Worm (Caenorhabditis elegans) whole organism, L2 larva: ENCODE results near the gene wdfy-2.

Experiments
- C34F6.9 ChIP-seq: fragments of 150-350 bp; optimal IDR thresholded peaks from 2 replicates; lab custom pipeline; 2014; ENCODE audit warnings: missing biosample characterization, missing genetic modification characterization
- F13H6.1 ChIP-seq: sonication (generic microtip); optimal IDR thresholded peaks from 2 replicates; lab custom pipeline; 2016; ENCODE audit warnings: missing genetic modification characterization, missing compliant biosample characterization
- R02D3.7 ChIP-seq: fragments of 150-350 bp; optimal IDR thresholded peaks from 2 replicates; lab custom pipeline; 2014; ENCODE audit warnings: missing biosample characterization, missing genetic modification characterization
- Y55F3AM.14 ChIP-seq: fragments of 200-800 bp; sonication (Bioruptor generic); optimal IDR thresholded peaks from 2 replicates; lab custom pipeline; 2018; ENCODE audit warnings: mild to moderate bottlenecking, missing genetic modification characterization, missing compliant biosample characterization
- ZK546.5 ChIP-seq: sonication (generic microtip); optimal IDR thresholded peaks from 2 replicates; lab custom pipeline; 2017; ENCODE audit warnings: missing biosample characterization, missing genetic modification characterization
- aly-2 ChIP-seq: fragments of 150-350 bp; optimal IDR thresholded peaks from 2 replicates; lab custom pipeline; 2014; ENCODE audit warnings: missing biosample characterization, missing genetic modification characterization
- ama-1 ChIP-seq: fragments of 150-350 bp; optimal IDR thresholded peaks from 2 replicates; lab custom pipeline; 2018; ENCODE audit warnings: inconsistent platforms
- blmp-1 ChIP-seq: sonication (generic microtip); optimal IDR thresholded peaks from 2 replicates; lab custom pipeline; 2017; ENCODE audit warnings: missing genetic modification characterization, mild to moderate bottlenecking, missing compliant biosample characterization, antibody characterized with exemption, moderate library complexity; ENCODE audit not compliant: insufficient read depth
- ceh-16 ChIP-seq: fragments of 150-350 bp; optimal IDR thresholded peaks from 2 replicates; lab custom pipeline; 2014; ENCODE audit warnings: missing biosample characterization, missing genetic modification characterization
- ceh-82 ChIP-seq: fragments of 150-350 bp; optimal IDR thresholded peaks from 2 replicates; lab custom pipeline; 2014; ENCODE audit warnings: missing biosample characterization, missing genetic modification characterization
- crh-2 ChIP-seq: sonication (generic microtip); optimal IDR thresholded peaks from 2 replicates; lab custom pipeline; 2017; ENCODE audit warnings: missing biosample characterization, missing genetic modification characterization
- dmd-4 ChIP-seq: sonication (generic microtip); optimal IDR thresholded peaks from 2 replicates; lab custom pipeline; 2017; ENCODE audit warnings: missing biosample characterization, missing genetic modification characterization
- egl-27 ChIP-seq: sonication (generic microtip); optimal IDR thresholded peaks from 3 replicates; lab custom pipeline; 2017; ENCODE audit warnings: missing biosample characterization, missing genetic modification reagents, missing genetic modification characterization
- elt-1 ChIP-seq: fragments of 150-350 bp; optimal IDR thresholded peaks from 2 replicates; lab custom pipeline; 2014; ENCODE audit warnings: missing biosample characterization, missing genetic modification characterization
- fos-1 ChIP-seq: fragments of 150-350 bp; optimal IDR thresholded peaks from 2 replicates; lab custom pipeline; 2014; ENCODE audit warnings: missing biosample characterization, missing genetic modification characterization
- gmeb-1 ChIP-seq: fragments of 150-350 bp; optimal IDR thresholded peaks from 2 replicates; lab custom pipeline; 2014; ENCODE audit warnings: missing biosample characterization, missing genetic modification characterization
- lin-11 ChIP-seq: fragments of 150-350 bp; sonication (generic microtip); optimal IDR thresholded peaks from 2 replicates; lab custom pipeline; 2014; ENCODE audit warnings: missing biosample characterization, missing genetic modification characterization, inconsistent platforms, mixed read lengths
- lin-13 ChIP-seq: fragments of 150-350 bp; optimal IDR thresholded peaks from 2 replicates; lab custom pipeline; 2014; ENCODE audit warnings: missing biosample characterization, missing genetic modification reagents, missing genetic modification characterization
- lin-39 ChIP-seq: fragments of 150-350 bp; optimal IDR thresholded peaks from 2 replicates; lab custom pipeline; 2014; ENCODE audit warnings: missing biosample characterization, missing genetic modification reagents, missing genetic modification characterization
- lsy-2 ChIP-seq, 2 experiments: fragments of 150-350 bp in 1 of 2; sonication (generic microtip) in 1 of 2; optimal IDR thresholded peaks; 2 replicates each; lab custom pipeline; 2014 to 2017; ENCODE audit warnings: missing biosample characterization in 2 of 2, missing genetic modification characterization in 2 of 2
- mab-5 ChIP-seq: fragments of 150-350 bp; optimal IDR thresholded peaks from 2 replicates; lab custom pipeline; 2014; ENCODE audit warnings: missing biosample characterization, missing genetic modification characterization
- mbf-1 ChIP-seq: sonication (generic microtip); optimal IDR thresholded peaks from 2 replicates; lab custom pipeline; 2017; ENCODE audit warnings: missing biosample characterization, missing genetic modification characterization
- mdl-1 ChIP-seq, 2 experiments: fragments of 150-350 bp in 1 of 2; sonication (generic microtip) in 1 of 2; optimal IDR thresholded peaks; 2 replicates each; lab custom pipeline; 2017; ENCODE audit warnings: missing biosample characterization in 2 of 2, missing genetic modification characterization in 2 of 2
- nhr-10 ChIP-seq: sonication (generic microtip); optimal IDR thresholded peaks from 2 replicates; lab custom pipeline; 2017; ENCODE audit warnings: missing biosample characterization, missing genetic modification characterization
- nhr-11 ChIP-seq: fragments of 150-350 bp; optimal IDR thresholded peaks from 2 replicates; lab custom pipeline; 2014; ENCODE audit warnings: missing biosample characterization, missing genetic modification characterization
- nhr-12 ChIP-seq: fragments of 150-350 bp; optimal IDR thresholded peaks from 2 replicates; lab custom pipeline; 2014; ENCODE audit warnings: missing biosample characterization, missing genetic modification characterization
- nhr-129 ChIP-seq: fragments of 150-350 bp; optimal IDR thresholded peaks from 2 replicates; lab custom pipeline; 2014; ENCODE audit warnings: missing biosample characterization, missing genetic modification characterization
- nhr-21 ChIP-seq: fragments of 150-350 bp; optimal IDR thresholded peaks from 2 replicates; lab custom pipeline; 2014; ENCODE audit warnings: missing biosample characterization, missing genetic modification characterization
- nhr-23 ChIP-seq: fragments of 150-350 bp; optimal IDR thresholded peaks from 2 replicates; lab custom pipeline; 2014; ENCODE audit warnings: missing biosample characterization, missing genetic modification reagents, missing genetic modification characterization
- nhr-237 ChIP-seq: fragments of 150-350 bp; optimal IDR thresholded peaks from 2 replicates; lab custom pipeline; 2014; ENCODE audit warnings: missing biosample characterization, missing genetic modification characterization
- nhr-25 ChIP-seq: fragments of 150-350 bp; sonication (generic microtip); optimal IDR thresholded peaks from 3 replicates; lab custom pipeline; 2014; ENCODE audit warnings: missing biosample characterization, missing genetic modification characterization
- nhr-6 ChIP-seq: fragments of 150-350 bp; optimal IDR thresholded peaks from 2 replicates; lab custom pipeline; 2014; ENCODE audit warnings: missing biosample characterization, missing genetic modification characterization
- nhr-77 ChIP-seq: fragments of 150-350 bp; optimal IDR thresholded peaks from 2 replicates; lab custom pipeline; 2014; ENCODE audit warnings: missing biosample characterization, missing genetic modification characterization
- peb-1 ChIP-seq: fragments of 150-350 bp; optimal IDR thresholded peaks from 2 replicates; lab custom pipeline; 2014; ENCODE audit warnings: missing biosample characterization, missing genetic modification characterization
- sem-4 ChIP-seq: fragments of 150-350 bp; optimal IDR thresholded peaks from 2 replicates; lab custom pipeline; 2014; ENCODE audit warnings: missing biosample characterization, missing genetic modification reagents, missing genetic modification characterization
- skn-1 ChIP-seq: sonication (generic microtip); optimal IDR thresholded peaks from 2 replicates; lab custom pipeline; 2017; ENCODE audit warnings: missing biosample characterization, missing genetic modification characterization
- sma-3 ChIP-seq: sonication (generic microtip); optimal IDR thresholded peaks from 2 replicates; lab custom pipeline; 2016; ENCODE audit warnings: missing genetic modification reagents, missing genetic modification characterization, missing compliant biosample characterization
- sma-9 ChIP-seq, 2 experiments: fragments of 150-350 bp in 1 of 2; sonication (generic microtip) in 1 of 2; optimal IDR thresholded peaks; 2 replicates each; lab custom pipeline; 2014 to 2016; ENCODE audit warnings: missing genetic modification characterization in 2 of 2, mild to moderate bottlenecking in 1 of 2, missing biosample characterization in 1 of 2, missing compliant biosample characterization in 1 of 2, missing genetic modification reagents in 1 of 2, moderate library complexity in 1 of 2
- snpc-4 ChIP-seq: fragments of 150-350 bp; optimal IDR thresholded peaks from 2 replicates; lab custom pipeline; 2014; ENCODE audit warnings: missing biosample characterization, missing genetic modification characterization
- unc-55 ChIP-seq: fragments of 150-350 bp; sonication (generic microtip); optimal IDR thresholded peaks from 3 replicates; lab custom pipeline; 2014; ENCODE audit warnings: missing biosample characterization, missing genetic modification reagents, missing genetic modification characterization
- unc-62 ChIP-seq: fragments of 150-350 bp; optimal IDR thresholded peaks from 2 replicates; lab custom pipeline; 2014; ENCODE audit warnings: missing biosample characterization, missing genetic modification reagents, missing genetic modification characterization
- zag-1 ChIP-seq: fragments of 150-350 bp; optimal IDR thresholded peaks from 2 replicates; lab custom pipeline; 2014; ENCODE audit warnings: missing biosample characterization, missing genetic modification characterization
- ztf-1 ChIP-seq: fragments of 200-800 bp; sonication (Bioruptor generic); conservative IDR thresholded peaks from 2 replicates; pipeline ENCODE4 v1.3.6; 2022; ENCODE audit warnings: missing genetic modification characterization, missing compliant biosample characterization
- ztf-11 ChIP-seq: sonication (generic microtip); optimal IDR thresholded peaks from 2 replicates; lab custom pipeline; 2017; ENCODE audit warnings: missing biosample characterization, missing genetic modification characterization
- ztf-4 ChIP-seq: fragments of 150-350 bp; optimal IDR thresholded peaks from 2 replicates; lab custom pipeline; 2014; ENCODE audit warnings: missing biosample characterization, missing genetic modification characterization

The wdfy-2 gene

ce11 chrII:9347444-9347843 is 27.8 kb downstream of the wdfy-2 start:
- no peak for TF ChIP-seq ceh-16 (tag; lab: Kevin White, UChicago)
- TF ChIP-seq lin-39 (tag; lab: Kevin White, UChicago): no peak
- TF ChIP-seq snpc-4 (tag; lab: Kevin White, UChicago): no peak
- no peak for TF ChIP-seq R02D3.7 (tag; lab: Kevin White, UChicago)
- no peak for TF ChIP-seq nhr-12 (tag; lab: Kevin White, UChicago)
- TF ChIP-seq mdl-1 (tag; optimal IDR thresholded peaks at IDR 0.05; lab: Kevin White, UChicago): no peak
- TF ChIP-seq ZK546.5 (tag; lab: Kevin White, UChicago): no peak
- no peak for TF ChIP-seq nhr-6 (tag; lab: Kevin White, UChicago)
- TF ChIP-seq elt-1: no peak
- no peak for TF ChIP-seq nhr-237 (tag; lab: Kevin White, UChicago)
- no peak for TF ChIP-seq C34F6.9 (tag; lab: Kevin White, UChicago)
- TF ChIP-seq skn-1 (tag; lab: Kevin White, UChicago): no peak
- no peak for TF ChIP-seq zag-1
- no peak for TF ChIP-seq unc-55 (GFP tag; lab: Kevin White, UChicago)
- TF ChIP-seq nhr-21 (tag; lab: Kevin White, UChicago): no peak
- TF ChIP-seq ztf-11 (tag; lab: Kevin White, UChicago): no peak
- TF ChIP-seq blmp-1 (tag; lab: Kevin White, UChicago): no peak
- no peak for TF ChIP-seq peb-1 (tag; lab: Kevin White, UChicago)
- no peak for TF ChIP-seq ztf-4

ce11 chrII:9352669-9353068 is 33.0 kb downstream of the wdfy-2 start, which contains the start of the genes sdhb-1 and cup-15:
sdhb-1 (minus strand) TSS chrII:9352731.
cup-15 (plus strand) TSS chrII:9353000.
- TF ChIP-seq R02D3.7 (tag; lab: Kevin White, UChicago) (peak; percentile 40), nhr-10 (tag; lab: Kevin White, UChicago) (no peak), C34F6.9 (tag; lab: Kevin White, UChicago) (peak; percentile 38), Y55F3AM.14 (GFP tag; lab: Kevin White, UChicago) (no peak), lsy-2 (tag; optimal IDR thresholded peaks at IDR 0.05; lab: Kevin White, UChicago) (peak in 1 of 2 experiments; percentile 47), nhr-6 (tag; lab: Kevin White, UChicago) (no peak), unc-55 (GFP tag; lab: Kevin White, UChicago) (peak; percentile 57)

- no peak for TF ChIP-seq ceh-82 (tag; lab: Kevin White, UChicago)
- no peak for TF ChIP-seq ztf-11 (tag; lab: Kevin White, UChicago)
- TF ChIP-seq mab-5 (tag; lab: Kevin White, UChicago): no peak
- TF ChIP-seq aly-2: no peak
- no peak for TF ChIP-seq ama-1 (lab: Kevin White, UChicago)
- no peak for TF ChIP-seq peb-1 (tag; lab: Kevin White, UChicago)
- TF ChIP-seq nhr-6 (tag; lab: Kevin White, UChicago): no peak
- TF ChIP-seq nhr-11 (tag; lab: Kevin White, UChicago): no peak
- TF ChIP-seq ZK546.5 (tag; lab: Kevin White, UChicago): no peak
- peak; percentile 37 for TF ChIP-seq nhr-21 (tag; lab: Kevin White, UChicago)
- TF ChIP-seq Y55F3AM.14 (GFP tag; lab: Kevin White, UChicago): no peak
- peak; percentile 52 for TF ChIP-seq C34F6.9 (tag; lab: Kevin White, UChicago)
- no peak for TF ChIP-seq ztf-1 (GFP tag; lab: Robert Waterston, UW)
- TF ChIP-seq nhr-237 (tag; lab: Kevin White, UChicago): no peak
- no peak for TF ChIP-seq lin-11 (tag; lab: Kevin White, UChicago)
- TF ChIP-seq ztf-4: no peak
- peak; percentile 17 for TF ChIP-seq zag-1
- no peak for TF ChIP-seq nhr-10 (tag; lab: Kevin White, UChicago)
- peak; percentile 38 for TF ChIP-seq sma-3 (GFP tag; lab: Kevin White, UChicago)
- TF ChIP-seq unc-62 (GFP tag; lab: Kevin White, UChicago): no peak
- TF ChIP-seq dmd-4 (tag; lab: Kevin White, UChicago): no peak
- no peak for TF ChIP-seq nhr-77 (tag; lab: Kevin White, UChicago)
- TF ChIP-seq F13H6.1 (tag; lab: Kevin White, UChicago): peak; percentile 72
- no peak for TF ChIP-seq lin-39 (tag; lab: Kevin White, UChicago)
- peak in 1 of 2 experiments; percentile 60 for TF ChIP-seq lsy-2 (tag; optimal IDR thresholded peaks at IDR 0.05; lab: Kevin White, UChicago)
- no peak for TF ChIP-seq mbf-1 (tag; lab: Kevin White, UChicago)
- TF ChIP-seq sma-9 (GFP tag; optimal IDR thresholded peaks at IDR 0.05; lab: Kevin White, UChicago): peak; percentile 84
- no peak for TF ChIP-seq sma-9 (tag; optimal IDR thresholded peaks at IDR 0.05; lab: Kevin White, UChicago)
- peak; percentile 38 for TF ChIP-seq nhr-25 (tag; lab: Kevin White, UChicago)
- no peak for TF ChIP-seq nhr-23 (tag; lab: Kevin White, UChicago)
- TF ChIP-seq blmp-1 (tag; lab: Kevin White, UChicago): peak; percentile 58
- no peak for TF ChIP-seq nhr-12 (tag; lab: Kevin White, UChicago)
- peak; percentile 75 for TF ChIP-seq egl-27
- TF ChIP-seq sem-4 (tag; lab: Kevin White, UChicago): peak; percentile 57
- peak; percentile 44 to 58 for TF ChIP-seq mdl-1 (tag; optimal IDR thresholded peaks at IDR 0.05; lab: Kevin White, UChicago)
- no peak for TF ChIP-seq elt-1
- TF ChIP-seq snpc-4 (tag; lab: Kevin White, UChicago): no peak
- peak; percentile 51 for TF ChIP-seq unc-55 (GFP tag; lab: Kevin White, UChicago)
- no peak for TF ChIP-seq ceh-16 (tag; lab: Kevin White, UChicago)
- TF ChIP-seq nhr-129 (tag; lab: Kevin White, UChicago): peak; percentile 75
- no peak for TF ChIP-seq lin-13 (GFP tag; lab: Kevin White, UChicago)
- TF ChIP-seq fos-1: peak; percentile 45
- no peak for TF ChIP-seq skn-1 (tag; lab: Kevin White, UChicago)
- peak; percentile 28 for TF ChIP-seq crh-2 (tag; lab: Kevin White, UChicago)
- TF ChIP-seq gmeb-1 (tag; lab: Kevin White, UChicago): no peak
These were observed 37.1 kb downstream of the wdfy-2 start for ce11 chrII:9356723-9357122.
